Fruit fly (Drosophila melanogaster) whole organism, prepupa: ENCODE results near the gene PolI.

ENCODE experiments used
- Blimp-1 ChIP-seq: fragments of 200-800 bp; sonication (Bioruptor generic); optimal IDR thresholded peaks from 3 replicates; lab custom pipeline; 2017; ENCODE audit warnings: missing biosample characterization, missing genetic modification characterization, mild to moderate bottlenecking, moderate library complexity, missing genetic modification reagents
- CG10631 ChIP-seq: fragments of 200-800 bp; sonication (Bioruptor generic); optimal IDR thresholded peaks from 2 replicates; lab custom pipeline; 2016; ENCODE audit warnings: missing biosample characterization, missing genetic modification characterization
- CG10669 ChIP-seq: fragments of 200-800 bp; sonication (Bioruptor generic); optimal IDR thresholded peaks from 3 replicates; lab custom pipeline; 2018; ENCODE audit warnings: missing biosample characterization, mild to moderate bottlenecking, missing genetic modification characterization, moderate library complexity
- CG11294 ChIP-seq: fragments of 200-800 bp; sonication (Bioruptor generic); IDR thresholded peaks from 2 replicates; pipeline ENCODE4 v1.3.6; 2022; ENCODE audit warnings: missing biosample characterization, missing genetic modification characterization
- CG15336 ChIP-seq: fragments of 200-800 bp; sonication (Bioruptor generic); IDR thresholded peaks from 2 replicates; pipeline ENCODE4 v1.3.6; 2022; ENCODE audit warnings: missing biosample characterization, missing genetic modification characterization
- CG34406 ChIP-seq: fragments of 200-800 bp; sonication (Bioruptor generic); optimal IDR thresholded peaks from 3 replicates; lab custom pipeline; 2016; ENCODE audit warnings: missing biosample characterization, missing genetic modification characterization
- CG3919 ChIP-seq: fragments of 200-800 bp; sonication (Bioruptor generic); optimal IDR thresholded peaks from 3 replicates; lab custom pipeline; 2016; ENCODE audit warnings: missing biosample characterization, missing genetic modification characterization
- CG6854 ChIP-seq: fragments of 200-800 bp; sonication (Bioruptor generic); optimal IDR thresholded peaks from 2 replicates; lab custom pipeline; 2017; ENCODE audit warnings: missing biosample characterization, mild to moderate bottlenecking, missing genetic modification characterization
- CG8319 ChIP-seq: fragments of 200-800 bp; sonication (Bioruptor generic); optimal IDR thresholded peaks from 3 replicates; lab custom pipeline; 2016; ENCODE audit warnings: missing biosample characterization, missing genetic modification characterization
- CG8632 ChIP-seq: fragments of 200-800 bp; sonication (Bioruptor generic); optimal IDR thresholded peaks from 3 replicates; lab custom pipeline; 2016; ENCODE audit warnings: missing biosample characterization, missing genetic modification characterization
- Eip75B ChIP-seq: fragments of 200-800 bp; sonication (Bioruptor generic); optimal IDR thresholded peaks from 3 replicates; lab custom pipeline; 2016; ENCODE audit warnings: missing biosample characterization, missing genetic modification characterization
- Eip93F ChIP-seq: fragments of 200-800 bp; sonication (Bioruptor generic); optimal IDR thresholded peaks from 2 replicates; lab custom pipeline; 2016; ENCODE audit warnings: missing biosample characterization, mild to moderate bottlenecking, missing genetic modification characterization
- Ets21C ChIP-seq: fragments of 200-800 bp; sonication (Bioruptor generic); optimal IDR thresholded peaks from 3 replicates; lab custom pipeline; 2016; ENCODE audit warnings: missing biosample characterization, missing genetic modification characterization
- Met ChIP-seq: fragments of 200-800 bp; sonication (Bioruptor generic); optimal IDR thresholded peaks from 3 replicates; lab custom pipeline; 2016; ENCODE audit warnings: missing biosample characterization, missing genetic modification characterization
- OdsH ChIP-seq: fragments of 200-800 bp; sonication (Bioruptor generic); optimal IDR thresholded peaks from 3 replicates; lab custom pipeline; 2016; ENCODE audit warnings: missing biosample characterization, missing genetic modification characterization
- Smox ChIP-seq: fragments of 200-800 bp; sonication (Bioruptor generic); optimal IDR thresholded peaks from 3 replicates; lab custom pipeline; 2016; ENCODE audit warnings: missing biosample characterization, missing genetic modification characterization
- Sox102F ChIP-seq: fragments of 200-800 bp; sonication (Bioruptor generic); optimal IDR thresholded peaks from 2 replicates; lab custom pipeline; 2016; ENCODE audit warnings: missing biosample characterization, mild to moderate bottlenecking, missing genetic modification characterization
- Sox14 ChIP-seq: fragments of 200-800 bp; sonication (Bioruptor generic); optimal IDR thresholded peaks from 3 replicates; lab custom pipeline; 2016; ENCODE audit warnings: missing biosample characterization, missing genetic modification characterization
- acj6 ChIP-seq: fragments of 200-800 bp; sonication (Bioruptor generic); optimal IDR thresholded peaks from 3 replicates; lab custom pipeline; 2016; ENCODE audit warnings: missing biosample characterization, missing genetic modification characterization
- esn ChIP-seq: fragments of 200-800 bp; sonication (Bioruptor generic); optimal IDR thresholded peaks from 2 replicates; lab custom pipeline; 2016; ENCODE audit warnings: missing biosample characterization, mild to moderate bottlenecking, missing genetic modification characterization, moderate library complexity
- fd59A ChIP-seq: fragments of 200-800 bp; sonication (Bioruptor generic); optimal IDR thresholded peaks from 2 replicates; lab custom pipeline; 2017; ENCODE audit warnings: missing biosample characterization, mild to moderate bottlenecking, missing genetic modification characterization, missing genetic modification reagents
- fkh ChIP-seq: fragments of 200-800 bp; sonication (Bioruptor generic); optimal IDR thresholded peaks from 3 replicates; lab custom pipeline; 2017; ENCODE audit warnings: missing biosample characterization, mild to moderate bottlenecking, missing genetic modification characterization, moderate library complexity
- lz ChIP-seq: fragments of 200-800 bp; sonication (Bioruptor generic); optimal IDR thresholded peaks from 3 replicates; lab custom pipeline; 2016; ENCODE audit warnings: missing biosample characterization, missing genetic modification characterization
- net ChIP-seq: fragments of 200-800 bp; sonication (Bioruptor generic); optimal IDR thresholded peaks from 3 replicates; lab custom pipeline; 2016; ENCODE audit warnings: missing biosample characterization, missing genetic modification characterization
- pdm3 ChIP-seq: fragments of 200-800 bp; sonication (Bioruptor generic); optimal IDR thresholded peaks from 3 replicates; lab custom pipeline; 2016; ENCODE audit warnings: missing biosample characterization, missing genetic modification characterization
- salr ChIP-seq, 2 experiments: fragments of 200-800 bp; sonication (Bioruptor generic); optimal IDR thresholded peaks; 3 replicates each; lab custom pipeline; 2016 to 2018; ENCODE audit warnings: missing biosample characterization in 2 of 2, missing genetic modification characterization in 2 of 2, mild to moderate bottlenecking in 1 of 2
- spab ChIP-seq: fragments of 200-800 bp; sonication (Bioruptor generic); optimal IDR thresholded peaks from 2 replicates; lab custom pipeline; 2017; ENCODE audit warnings: missing biosample characterization, mild to moderate bottlenecking, missing genetic modification characterization, missing genetic modification reagents
- ss ChIP-seq, 2 experiments: fragments of 200-800 bp; sonication (Bioruptor generic); optimal IDR thresholded peaks; 2 replicates in 1 of 2; 3 replicates in 1 of 2; lab custom pipeline; 2017 to 2018; ENCODE audit warnings: mild to moderate bottlenecking in 2 of 2, missing biosample characterization in 2 of 2, missing genetic modification characterization in 2 of 2, moderate library complexity in 1 of 2
- svp ChIP-seq: fragments of 200-800 bp; sonication (Bioruptor generic); peaks from one replicate; lab custom pipeline; 2016; ENCODE audit warnings: missing biosample characterization, missing genetic modification characterization
- vri ChIP-seq: fragments of 200-800 bp; sonication (Bioruptor generic); optimal IDR thresholded peaks from 3 replicates; lab custom pipeline; 2016; ENCODE audit warnings: missing biosample characterization, mild to moderate bottlenecking, missing genetic modification characterization

Gene PolI

dm6 chr3R:8206019-8206418 lies 27.3 kb upstream of the PolI start:
- no peak for TF ChIP-seq CG8632 (GFP tag; lab: Kevin White, UChicago)
- no peak for TF ChIP-seq esn (GFP tag; lab: Kevin White, UChicago)
- no peak for TF ChIP-seq ss (GFP tag; optimal IDR thresholded peaks at IDR 0.05; lab: Kevin White, UChicago)
- TF ChIP-seq fkh, result no peak
- no peak for TF ChIP-seq Ets21C (GFP tag; lab: Kevin White, UChicago)
- TF ChIP-seq Sox14, result no peak
- TF ChIP-seq CG3919 (GFP tag; lab: Kevin White, UChicago), result no peak
- TF ChIP-seq pdm3 (GFP tag; lab: Kevin White, UChicago), result no peak
- TF ChIP-seq acj6 (GFP tag; lab: Kevin White, UChicago), result no peak
- TF ChIP-seq CG10669, result no peak
- no peak for TF ChIP-seq fd59A (GFP tag; lab: Kevin White, UChicago)
- TF ChIP-seq CG11294 (GFP tag; lab: Robert Waterston, UW), result no peak
- no peak for TF ChIP-seq Eip93F (GFP tag; lab: Kevin White, UChicago)
- TF ChIP-seq spab (GFP tag; lab: Kevin White, UChicago), result no peak
- TF ChIP-seq salr (GFP tag; optimal IDR thresholded peaks at IDR 0.05; lab: Kevin White, UChicago), result no peak
- TF ChIP-seq CG8319 (GFP tag; lab: Kevin White, UChicago), result no peak
- TF ChIP-seq Sox102F (GFP tag; lab: Kevin White, UChicago), result no peak
- TF ChIP-seq, all 60 proteins: peak for 0

dm6 chr3R:8206628-8207275 lies 26.6 kb upstream of the PolI start:
- TF ChIP-seq CG15336 (GFP tag; lab: Robert Waterston, UW) (no peak), esn (GFP tag; lab: Kevin White, UChicago) (peak; percentile 12), OdsH (GFP tag; lab: Kevin White, UChicago) (no peak), vri (GFP tag; lab: Kevin White, UChicago) (peak; percentile 24), Met (GFP tag; lab: Kevin White, UChicago) (peak; percentile 14), Smox (GFP tag; lab: Kevin White, UChicago) (peak; percentile 17), lz (GFP tag; lab: Kevin White, UChicago) (no peak)

dm6 chr3R:8207276-8207654 lies 26.0 kb upstream of the PolI start:
- no peak for TF ChIP-seq net (GFP tag; lab: Kevin White, UChicago)
- no peak for TF ChIP-seq Ets21C (GFP tag; lab: Kevin White, UChicago)
- no peak for TF ChIP-seq Sox102F (GFP tag; lab: Kevin White, UChicago)
- TF ChIP-seq CG6854 (GFP tag; lab: Kevin White, UChicago), result no peak
- no peak for TF ChIP-seq Eip75B (GFP tag; lab: Kevin White, UChicago)
- TF ChIP-seq spab (GFP tag; lab: Kevin White, UChicago), result no peak
- TF ChIP-seq CG10631 (GFP tag; lab: Kevin White, UChicago), result no peak
- TF ChIP-seq svp (GFP tag; lab: Kevin White, UChicago), result no peak

dm6 chr3R:8208378-8209021 lies 24.8 kb upstream of the PolI start:
- TF ChIP-seq Sox14, result no peak
- peak; percentile 95 for TF ChIP-seq vri (GFP tag; lab: Kevin White, UChicago)
- TF ChIP-seq, all 60 proteins: peak for 1

dm6 chr3R:8210837-8211488 lies 22.3 kb upstream of the PolI start:
- TF ChIP-seq CG15336 (GFP tag; lab: Robert Waterston, UW), result no peak
- no peak for TF ChIP-seq Blimp-1 (GFP tag; lab: Kevin White, UChicago)
- peak; percentile 22 for TF ChIP-seq svp (GFP tag; lab: Kevin White, UChicago)
- no peak for TF ChIP-seq CG34406 (GFP tag; lab: Kevin White, UChicago)
- no peak for TF ChIP-seq spab (GFP tag; lab: Kevin White, UChicago)
